Worm (Caenorhabditis elegans) whole organism, mixed stage, embryonic: ENCODE results near the gene pigw-1.

ENCODE experiments used
- ceh-39 ChIP-seq: fragments of 150-350 bp; optimal IDR thresholded peaks from 2 replicates; lab custom pipeline; 2014; ENCODE audit warnings: missing biosample characterization, missing genetic modification characterization
- lin-13 ChIP-seq: fragments of 150-350 bp; optimal IDR thresholded peaks from 2 replicates; lab custom pipeline; 2014; ENCODE audit warnings: missing biosample characterization, missing genetic modification characterization
- nhr-12 ChIP-seq: fragments of 150-350 bp; optimal IDR thresholded peaks from 2 replicates; lab custom pipeline; 2014; ENCODE audit warnings: missing biosample characterization, missing genetic modification characterization

- TF ChIP-seq lin-13 (no peak), nhr-12 (tag; lab: Kevin White, UChicago) (no peak), ceh-39 (tag; lab: Kevin White, UChicago) (no peak)
Measured at ce11 chrII:2859873-2860821, 24.6 kb downstream of the pigw-1 start.
